Fruit fly (Drosophila melanogaster) whole organism, pupa: ENCODE data around the gene Pde11.

Experiments
- CG10348 ChIP-seq: fragments of 200-800 bp; sonication (Bioruptor generic); IDR thresholded peaks from 2 replicates; pipeline ENCODE4 v1.3.6; 2022; ENCODE audit warnings: missing biosample characterization, missing genetic modification characterization
- CG12605 ChIP-seq: fragments of 200-800 bp; sonication (Bioruptor generic); IDR thresholded peaks from 2 replicates; pipeline ENCODE4 v1.3.6; 2022; ENCODE audit warnings: missing biosample characterization, missing genetic modification characterization
- CG13204 ChIP-seq: fragments of 200-800 bp; sonication (Bioruptor generic); optimal IDR thresholded peaks from 2 replicates; lab custom pipeline; 2018; ENCODE audit warnings: missing biosample characterization, mild to moderate bottlenecking, missing genetic modification characterization, moderate library complexity
- CG14655 ChIP-seq: fragments of 200-800 bp; sonication (Bioruptor generic); optimal IDR thresholded peaks from 3 replicates; lab custom pipeline; 2017; ENCODE audit warnings: mild to moderate bottlenecking, missing biosample characterization, missing genetic modification reagents, missing genetic modification characterization
- CG15710 ChIP-seq: fragments of 200-800 bp; sonication (Bioruptor generic); optimal IDR thresholded peaks from 2 replicates; lab custom pipeline; 2018; ENCODE audit warnings: missing biosample characterization, mild to moderate bottlenecking, missing genetic modification characterization, moderate library complexity
- CG17806 ChIP-seq: fragments of 200-800 bp; sonication (Bioruptor generic); optimal IDR thresholded peaks from 2 replicates; lab custom pipeline; 2018; ENCODE audit warnings: missing biosample characterization, mild to moderate bottlenecking, missing genetic modification characterization, moderate library complexity
- CG32121 ChIP-seq: fragments of 200-800 bp; sonication (Bioruptor generic); IDR thresholded peaks from 2 replicates; pipeline ENCODE4 v1.3.6; 2022; ENCODE audit warnings: missing biosample characterization, missing genetic modification characterization
- CG34367 ChIP-seq: fragments of 200-800 bp; sonication (Bioruptor generic); optimal IDR thresholded peaks from 2 replicates; lab custom pipeline; 2018; ENCODE audit warnings: missing biosample characterization, mild to moderate bottlenecking, missing genetic modification characterization
- CG4496 ChIP-seq: fragments of 200-800 bp; sonication (Bioruptor generic); IDR thresholded peaks from 3 replicates; pipeline ENCODE4 v1.3.6; 2022; ENCODE audit warnings: missing biosample characterization, missing genetic modification characterization
- CG8159 ChIP-seq: fragments of 200-800 bp; sonication (Bioruptor generic); optimal IDR thresholded peaks from 3 replicates; lab custom pipeline; 2018; ENCODE audit warnings: missing biosample characterization, mild to moderate bottlenecking, missing genetic modification characterization, moderate library complexity
- CG8301 ChIP-seq: fragments of 200-800 bp; sonication (Bioruptor generic); optimal IDR thresholded peaks from 2 replicates; lab custom pipeline; 2018; ENCODE audit warnings: missing biosample characterization, mild to moderate bottlenecking, missing genetic modification characterization
- CG9948 ChIP-seq: fragments of 200-800 bp; sonication (Bioruptor generic); optimal IDR thresholded peaks from 2 replicates; lab custom pipeline; 2018; ENCODE audit warnings: missing biosample characterization, mild to moderate bottlenecking, missing genetic modification characterization, moderate library complexity
- D1 ChIP-seq: fragments of 200-800 bp; sonication (Bioruptor generic); optimal IDR thresholded peaks from 2 replicates; lab custom pipeline; 2018; ENCODE audit warnings: missing biosample characterization, mild to moderate bottlenecking, missing genetic modification characterization, moderate library complexity
- EcR ChIP-seq: fragments of 200-800 bp; sonication (Bioruptor generic); optimal IDR thresholded peaks from 3 replicates; lab custom pipeline; 2019; ENCODE audit warnings: missing biosample characterization, missing genetic modification characterization, mild to moderate bottlenecking, moderate library complexity, missing genetic modification reagents
- Ets98B ChIP-seq: fragments of 200-800 bp; sonication (Bioruptor generic); IDR thresholded peaks from 2 replicates; pipeline ENCODE4 v1.3.6; 2022; ENCODE audit warnings: missing biosample characterization, missing genetic modification characterization
- Pif1A ChIP-seq: fragments of 200-800 bp; sonication (Bioruptor generic); optimal IDR thresholded peaks from 3 replicates; lab custom pipeline; 2016; ENCODE audit warnings: missing biosample characterization, missing genetic modification characterization
- Pif1B ChIP-seq: fragments of 200-800 bp; sonication (Bioruptor generic); optimal IDR thresholded peaks from 3 replicates; lab custom pipeline; 2016; ENCODE audit warnings: missing biosample characterization, missing genetic modification characterization
- Snoo ChIP-seq: fragments of 200-800 bp; sonication (Bioruptor generic); optimal IDR thresholded peaks from 3 replicates; lab custom pipeline; 2017; ENCODE audit warnings: missing biosample characterization, mild to moderate bottlenecking, missing genetic modification characterization, inconsistent platforms
- fd96Ca ChIP-seq: fragments of 200-800 bp; sonication (Bioruptor generic); IDR thresholded peaks from 3 replicates; pipeline ENCODE4 v1.3.6; 2022; ENCODE audit warnings: missing biosample characterization, missing genetic modification characterization
- gl ChIP-seq: fragments of 200-800 bp; sonication (Bioruptor generic); optimal IDR thresholded peaks from 2 replicates; lab custom pipeline; 2018; ENCODE audit warnings: missing biosample characterization, mild to moderate bottlenecking, missing genetic modification characterization
- rn ChIP-seq: fragments of 200-800 bp; sonication (Bioruptor generic); IDR thresholded peaks from 2 replicates; pipeline ENCODE4 v1.3.6; 2022; ENCODE audit warnings: missing biosample characterization, missing genetic modification characterization

The Pde11 gene

DNA sequence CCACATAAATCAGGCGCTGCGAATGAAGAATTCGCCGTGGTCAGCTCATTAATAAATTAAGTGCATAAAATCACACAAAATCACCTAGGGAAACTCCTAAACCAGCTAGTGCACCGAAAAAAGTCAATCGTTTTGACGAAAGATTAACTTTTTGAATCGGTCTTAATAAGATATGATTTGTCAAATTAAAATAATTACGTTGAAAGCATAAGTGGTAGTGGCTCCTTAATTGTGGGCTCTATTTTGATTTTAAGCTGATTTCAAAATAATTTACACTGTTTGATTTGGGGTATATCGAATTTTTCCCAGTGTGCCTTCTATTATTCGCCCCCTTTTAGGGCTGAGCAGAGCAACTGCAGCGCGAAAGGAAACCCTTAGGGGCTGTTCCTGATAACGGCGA is 84.7 kb downstream of the Pde11 start:
- TF ChIP-seq CG17806: no peak
- TF ChIP-seq CG9948: no peak
- TF ChIP-seq gl (tag; lab: Kevin White, UChicago): no peak
- no peak for TF ChIP-seq Ets98B (GFP tag; lab: Robert Waterston, UW)
- TF ChIP-seq Pif1B (GFP tag; lab: Kevin White, UChicago): no peak
- no peak for TF ChIP-seq CG12605 (GFP tag; lab: Robert Waterston, UW)
- no peak for TF ChIP-seq Pif1A (GFP tag; lab: Kevin White, UChicago)
- TF ChIP-seq CG8301 (tag; lab: Kevin White, UChicago): no peak
- TF ChIP-seq CG13204 (GFP tag; lab: Kevin White, UChicago): no peak
- TF ChIP-seq EcR (GFP tag; lab: Kevin White, UChicago): no peak
- TF ChIP-seq D1 (tag; lab: Kevin White, UChicago): no peak
- no peak for TF ChIP-seq CG15710 (tag; lab: Kevin White, UChicago)
- TF ChIP-seq Snoo (tag; lab: Kevin White, UChicago): no peak
- TF ChIP-seq CG8159 (tag; lab: Kevin White, UChicago): no peak
- no peak for TF ChIP-seq CG32121

DNA sequence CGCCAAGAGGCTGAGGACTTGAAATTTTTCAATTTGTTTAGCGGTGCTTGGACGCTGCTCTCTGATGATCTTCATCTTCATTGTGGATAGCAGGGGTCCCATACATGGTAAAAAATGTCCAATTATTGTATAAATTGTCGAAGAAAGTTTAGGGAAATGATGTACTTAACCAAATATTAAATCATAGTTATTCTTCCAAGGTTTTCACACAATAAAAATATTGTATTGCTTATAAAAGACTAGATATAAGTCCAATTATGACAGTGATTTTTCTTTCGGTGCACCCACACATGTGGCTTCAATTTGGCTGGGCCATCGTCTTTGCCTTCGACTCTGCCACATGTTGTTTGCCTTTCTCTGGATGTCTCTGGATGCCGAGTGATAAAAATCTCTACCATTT is 85.3 kb downstream of the Pde11 start:
- TF ChIP-seq rn (GFP tag; lab: Robert Waterston, UW) (peak; percentile 53), CG32121 (peak; percentile 79), CG13204 (GFP tag; lab: Kevin White, UChicago) (peak; percentile 10), CG4496 (GFP tag; lab: Robert Waterston, UW) (peak; percentile 84), Ets98B (GFP tag; lab: Robert Waterston, UW) (no peak), CG8301 (tag; lab: Kevin White, UChicago) (peak; percentile 76), CG15710 (tag; lab: Kevin White, UChicago) (peak; percentile 74), D1 (tag; lab: Kevin White, UChicago) (peak; percentile 19), fd96Ca (GFP tag; lab: Robert Waterston, UW) (no peak; the same call in 2 of the 3 replicates), EcR (GFP tag; lab: Kevin White, UChicago) (peak; percentile 19), CG8159 (tag; lab: Kevin White, UChicago) (peak; percentile 72), gl (tag; lab: Kevin White, UChicago) (peak; percentile 42), CG14655 (GFP tag; lab: Kevin White, UChicago) (peak; percentile 81), Pif1A (GFP tag; lab: Kevin White, UChicago) (peak; percentile 73), Snoo (tag; lab: Kevin White, UChicago) (no peak), CG10348 (GFP tag; lab: Robert Waterston, UW) (no peak), CG34367 (tag; lab: Kevin White, UChicago) (peak; percentile 63), Pif1B (GFP tag; lab: Kevin White, UChicago) (peak; percentile 68), CG17806 (peak; percentile 68), CG9948 (peak; percentile 57), CG12605 (GFP tag; lab: Robert Waterston, UW) (peak; percentile 62; the same call in 1 of the 2 replicates)

- TF ChIP-seq CG4496 (GFP tag; lab: Robert Waterston, UW): peak; percentile 67; the same call in 2 of the 3 replicates
- TF ChIP-seq D1 (tag; lab: Kevin White, UChicago): no peak
- TF ChIP-seq CG32121: peak; percentile 38
- TF ChIP-seq CG9948: no peak
- peak; percentile 64 for TF ChIP-seq CG13204 (GFP tag; lab: Kevin White, UChicago)
- TF ChIP-seq Snoo (tag; lab: Kevin White, UChicago): no peak
- no peak for TF ChIP-seq gl (tag; lab: Kevin White, UChicago)
- TF ChIP-seq Pif1A (GFP tag; lab: Kevin White, UChicago): no peak
- peak; percentile 12; the same call in 1 of the 2 replicates for TF ChIP-seq CG12605 (GFP tag; lab: Robert Waterston, UW)
Measured at dm6 chr2L:18503760-18504159, 86.4 kb downstream of the Pde11 start, which contains the start of gene kon. Gene kon (minus strand): TSS chr2L:18503978.

dm6 chr2L:18499900-18500299 is 90.2 kb downstream of the Pde11 start:
- TF ChIP-seq CG13204 (GFP tag; lab: Kevin White, UChicago) (no peak), CG8301 (tag; lab: Kevin White, UChicago) (peak; percentile 33), CG8159 (tag; lab: Kevin White, UChicago) (peak; percentile 2), CG17806 (peak; percentile 8), CG9948 (peak; percentile 13), Ets98B (GFP tag; lab: Robert Waterston, UW) (no peak), CG14655 (GFP tag; lab: Kevin White, UChicago) (peak; percentile 52)

dm6 chr2L:18496834-18497233 is 93.3 kb downstream of the Pde11 start:
- TF ChIP-seq CG15710 (tag; lab: Kevin White, UChicago) (no peak), CG17806 (no peak), CG32121 (no peak), CG4496 (GFP tag; lab: Robert Waterston, UW) (no peak), CG10348 (GFP tag; lab: Robert Waterston, UW) (no peak)

dm6 chr2L:18493122-18493521 is 97.0 kb downstream of the Pde11 start:
- TF ChIP-seq CG9948 (no peak), CG15710 (tag; lab: Kevin White, UChicago) (no peak), CG14655 (GFP tag; lab: Kevin White, UChicago) (no peak), CG13204 (GFP tag; lab: Kevin White, UChicago) (no peak), gl (tag; lab: Kevin White, UChicago) (no peak), CG32121 (0 out of 2 replicates have a peak, but pooled peaks have one; percentile 22), Ets98B (GFP tag; lab: Robert Waterston, UW) (peak; percentile 47), Pif1B (GFP tag; lab: Kevin White, UChicago) (peak; percentile 31), CG12605 (GFP tag; lab: Robert Waterston, UW) (peak; percentile 29; the same call in 1 of the 2 replicates), CG8301 (tag; lab: Kevin White, UChicago) (peak; percentile 47), Pif1A (GFP tag; lab: Kevin White, UChicago) (peak; percentile 30), CG17806 (peak; percentile 4), D1 (tag; lab: Kevin White, UChicago) (no peak), EcR (GFP tag; lab: Kevin White, UChicago) (no peak), CG8159 (tag; lab: Kevin White, UChicago) (peak; percentile 23), Snoo (tag; lab: Kevin White, UChicago) (no peak), rn (GFP tag; lab: Robert Waterston, UW) (no peak), CG34367 (tag; lab: Kevin White, UChicago) (no peak), CG4496 (GFP tag; lab: Robert Waterston, UW) (no peak), CG10348 (GFP tag; lab: Robert Waterston, UW) (no peak), fd96Ca (GFP tag; lab: Robert Waterston, UW) (no peak)
